Fruit fly (Drosophila melanogaster) whole organism, embryonic: ENCODE measurements around the gene CG17111.

Source experiments
- CG14710 ChIP-seq: fragments of 200-800 bp; sonication (Bioruptor generic); optimal IDR thresholded peaks from 3 replicates; lab custom pipeline; 2019; ENCODE audit warnings: missing biosample characterization, mild to moderate bottlenecking, missing genetic modification characterization, moderate library complexity
- CG1529 ChIP-seq: fragments of 200-800 bp; sonication (Bioruptor generic); optimal IDR thresholded peaks from 3 replicates; lab custom pipeline; 2018; ENCODE audit warnings: missing biosample characterization, missing genetic modification characterization
- CG16779 ChIP-seq: fragments of 200-800 bp; sonication (Bioruptor generic); IDR thresholded peaks from 2 replicates; pipeline ENCODE4 v1.3.6; 2022; ENCODE audit warnings: missing biosample characterization, missing genetic modification characterization
- CG17361 ChIP-seq: fragments of 200-800 bp; sonication (Bioruptor generic); IDR thresholded peaks from 3 replicates; pipeline ENCODE4 v1.3.6; 2022; ENCODE audit warnings: missing biosample characterization, missing genetic modification characterization
- CG17802 ChIP-seq: fragments of 200-800 bp; sonication (Bioruptor generic); optimal IDR thresholded peaks from 2 replicates; lab custom pipeline; 2018; ENCODE audit warnings: missing biosample characterization, mild to moderate bottlenecking, missing genetic modification characterization, moderate library complexity
- CG18262 ChIP-seq: fragments of 200-800 bp; optimal IDR thresholded peaks from 3 replicates; lab custom pipeline; 2019; ENCODE audit warnings: missing biosample characterization, mild to moderate bottlenecking, missing genetic modification characterization, moderate library complexity
- CG18476 ChIP-seq: fragments of 200-800 bp; sonication (Bioruptor generic); optimal IDR thresholded peaks from 2 replicates; lab custom pipeline; 2016; ENCODE audit warnings: missing biosample characterization, mild to moderate bottlenecking, missing genetic modification characterization
- CG2712 ChIP-seq: fragments of 200-800 bp; optimal IDR thresholded peaks from 3 replicates; lab custom pipeline; 2019; ENCODE audit warnings: missing biosample characterization, mild to moderate bottlenecking, missing genetic modification characterization, moderate library complexity
- CG3163 ChIP-seq: fragments of 200-800 bp; sonication (Bioruptor generic); optimal IDR thresholded peaks from 3 replicates; lab custom pipeline; 2016; ENCODE audit warnings: missing biosample characterization, missing genetic modification characterization
- CG3847 ChIP-seq: fragments of 200-800 bp; sonication (Bioruptor generic); IDR thresholded peaks from 2 replicates; pipeline ENCODE4 v1.3.6; 2022; ENCODE audit warnings: missing biosample characterization, missing genetic modification characterization
- CG43689 ChIP-seq: fragments of 200-800 bp; sonication (Bioruptor generic); IDR thresholded peaks from 2 replicates; pipeline ENCODE4 v1.3.6; 2022; ENCODE audit warnings: missing biosample characterization, missing genetic modification characterization
- CG5245 ChIP-seq: fragments of 200-800 bp; sonication (Bioruptor generic); optimal IDR thresholded peaks from 3 replicates; lab custom pipeline; 2016; ENCODE audit warnings: missing biosample characterization, missing genetic modification characterization
- CG5953 ChIP-seq: fragments of 200-800 bp; sonication (Bioruptor generic); IDR thresholded peaks from 2 replicates; pipeline ENCODE4 v1.3.6; 2022; ENCODE audit warnings: missing biosample characterization, missing genetic modification characterization
- CG6813 ChIP-seq: fragments of 200-800 bp; sonication (Bioruptor generic); optimal IDR thresholded peaks from 2 replicates; lab custom pipeline; 2017; ENCODE audit warnings: missing biosample characterization, missing genetic modification characterization, mild to moderate bottlenecking, moderate library complexity, missing genetic modification reagents
- CG7357 ChIP-seq: fragments of 200-800 bp; sonication (Bioruptor generic); IDR thresholded peaks from 3 replicates; pipeline ENCODE4 v1.3.6; 2022; ENCODE audit warnings: missing biosample characterization, missing genetic modification characterization
- CG7556 ChIP-seq: fragments of 200-800 bp; sonication (Bioruptor generic); optimal IDR thresholded peaks from 2 replicates; lab custom pipeline; 2017; ENCODE audit warnings: missing biosample characterization, mild to moderate bottlenecking, missing genetic modification characterization
- CG7745 ChIP-seq: fragments of 200-800 bp; sonication (Bioruptor generic); optimal IDR thresholded peaks from 2 replicates; lab custom pipeline; 2018; ENCODE audit warnings: missing biosample characterization, mild to moderate bottlenecking, missing genetic modification characterization, moderate library complexity
- CoRest ChIP-seq: fragments of 200-800 bp; sonication (Bioruptor generic); optimal IDR thresholded peaks from 3 replicates; lab custom pipeline; 2018; ENCODE audit warnings: missing biosample characterization, mild to moderate bottlenecking, missing genetic modification characterization, moderate library complexity
- D19A ChIP-seq: fragments of 200-800 bp; optimal IDR thresholded peaks from 3 replicates; lab custom pipeline; 2019; ENCODE audit warnings: missing biosample characterization, mild to moderate bottlenecking, missing genetic modification characterization, moderate library complexity
- Dad ChIP-seq: fragments of 200-800 bp; sonication (Bioruptor generic); optimal IDR thresholded peaks from 3 replicates; lab custom pipeline; 2016; ENCODE audit warnings: missing biosample characterization, missing genetic modification characterization
- Dref ChIP-seq: fragments of 200-800 bp; sonication (Bioruptor generic); IDR thresholded peaks from 2 replicates; pipeline ENCODE4 v1.3.6; 2022; ENCODE audit warnings: missing biosample characterization, missing genetic modification characterization
- Ets65A ChIP-seq: fragments of 200-800 bp; sonication (Bioruptor generic); peaks from one replicate; lab custom pipeline; 2016; ENCODE audit warnings: missing biosample characterization, missing genetic modification characterization
- GATAe ChIP-seq: fragments of 200-800 bp; sonication (Bioruptor generic); conservative IDR thresholded peaks from 2 replicates; pipeline ENCODE4 v1.3.6; 2022; ENCODE audit warnings: missing biosample characterization, missing genetic modification characterization
- HLH4C ChIP-seq: fragments of 200-800 bp; sonication (Bioruptor generic); IDR thresholded peaks from 3 replicates; pipeline ENCODE4 v1.3.6; 2022; ENCODE audit warnings: missing biosample characterization, missing genetic modification characterization; ENCODE audit not compliant: partially characterized antibody
- Lim3 ChIP-seq: fragments of 200-800 bp; sonication (Bioruptor generic); IDR thresholded peaks from 2 replicates; pipeline ENCODE4 v1.3.6; 2022; ENCODE audit warnings: missing biosample characterization, missing genetic modification characterization
- Nf-YC ChIP-seq: fragments of 200-800 bp; optimal IDR thresholded peaks from 3 replicates; lab custom pipeline; 2019; ENCODE audit warnings: missing biosample characterization, mild to moderate bottlenecking, missing genetic modification characterization, moderate library complexity
- az2 ChIP-seq: fragments of 200-800 bp; sonication (Bioruptor generic); optimal IDR thresholded peaks from 3 replicates; lab custom pipeline; 2016; ENCODE audit warnings: missing biosample characterization, missing genetic modification characterization
- cg ChIP-seq: fragments of 200-800 bp; sonication (Bioruptor generic); optimal IDR thresholded peaks from 3 replicates; lab custom pipeline; 2019; ENCODE audit warnings: missing biosample characterization, mild to moderate bottlenecking, missing genetic modification characterization, moderate library complexity
- chif ChIP-seq, 2 experiments: fragments of 200-800 bp; sonication (Bioruptor generic); optimal IDR thresholded peaks; 3 replicates each; lab custom pipeline; 2016; ENCODE audit warnings: missing biosample characterization in 2 of 2, missing genetic modification characterization in 2 of 2
- dmrt11E ChIP-seq: fragments of 200-800 bp; sonication (Bioruptor generic); optimal IDR thresholded peaks from 3 replicates; lab custom pipeline; 2018; ENCODE audit warnings: missing biosample characterization, mild to moderate bottlenecking, missing genetic modification characterization, moderate library complexity
- gcm2 ChIP-seq: fragments of 200-800 bp; sonication (Bioruptor generic); optimal IDR thresholded peaks from 2 replicates; lab custom pipeline; 2016; ENCODE audit warnings: missing biosample characterization, missing genetic modification characterization
- gem ChIP-seq: fragments of 200-800 bp; sonication (Bioruptor generic); optimal IDR thresholded peaks from 2 replicates; lab custom pipeline; 2019; ENCODE audit warnings: missing biosample characterization, mild to moderate bottlenecking, missing genetic modification characterization, moderate library complexity
- gro ChIP-seq: fragments of 200-800 bp; sonication (Bioruptor generic); optimal IDR thresholded peaks from 2 replicates; lab custom pipeline; 2016; ENCODE audit warnings: missing biosample characterization, missing genetic modification characterization
- kay ChIP-seq: fragments of 200-800 bp; sonication (Bioruptor generic); optimal IDR thresholded peaks from 2 replicates; lab custom pipeline; 2016; ENCODE audit warnings: missing biosample characterization, missing genetic modification characterization
- lmd ChIP-seq: fragments of 200-800 bp; sonication (Bioruptor generic); IDR thresholded peaks from 2 replicates; pipeline ENCODE4 v1.3.6; 2022; ENCODE audit warnings: missing biosample characterization, missing genetic modification characterization
- lola ChIP-seq, 3 experiments: fragments of >200 bp in 2 of 3; fragments of 200-800 bp in 1 of 3; sonication (Bioruptor generic) in 1 of 3; optimal IDR thresholded peaks; 2 replicates each; lab custom pipeline; 2017 to 2019; ENCODE audit warnings: missing biosample characterization in 3 of 3, missing genetic modification characterization in 3 of 3, mild to moderate bottlenecking in 1 of 3, moderate library complexity in 1 of 3
- nmo ChIP-seq: fragments of 200-800 bp; sonication (Bioruptor generic); optimal IDR thresholded peaks from 2 replicates; lab custom pipeline; 2018; ENCODE audit warnings: missing biosample characterization, mild to moderate bottlenecking, missing genetic modification characterization, moderate library complexity
- onecut ChIP-seq: fragments of 200-800 bp; sonication (Bioruptor generic); IDR thresholded peaks from 2 replicates; pipeline ENCODE4 v1.3.6; 2022; ENCODE audit warnings: missing biosample characterization, missing genetic modification characterization
- pros ChIP-seq: fragments of 200-800 bp; sonication (Bioruptor generic); optimal IDR thresholded peaks from 3 replicates; lab custom pipeline; 2019; ENCODE audit warnings: missing biosample characterization, mild to moderate bottlenecking, missing genetic modification characterization, moderate library complexity
- run ChIP-seq: fragments of 200-800 bp; sonication (Bioruptor generic); optimal IDR thresholded peaks from 3 replicates; lab custom pipeline; 2018; ENCODE audit warnings: missing biosample characterization, mild to moderate bottlenecking, missing genetic modification characterization
- sens ChIP-seq: fragments of 200-800 bp; sonication (Bioruptor generic); peaks from one replicate; lab custom pipeline; 2016; ENCODE audit warnings: missing biosample characterization, missing genetic modification characterization
- seq ChIP-seq: fragments of 200-800 bp; sonication (Bioruptor generic); IDR thresholded peaks from 2 replicates; pipeline ENCODE4 v1.3.6; 2022; ENCODE audit warnings: missing biosample characterization, missing genetic modification characterization
- toy ChIP-seq: fragments of 200-800 bp; sonication (Bioruptor generic); IDR thresholded peaks from 2 replicates; pipeline ENCODE4 v1.3.6; 2022; ENCODE audit warnings: missing biosample characterization, missing genetic modification characterization
- twi ChIP-seq: fragments of 200-800 bp; optimal IDR thresholded peaks from 2 replicates; lab custom pipeline; 2019; ENCODE audit warnings: missing biosample characterization, mild to moderate bottlenecking, missing genetic modification characterization, moderate library complexity

Gene CG17111

dm6 chr3R:23042746-23043265, 24.3 kb downstream of the CG17111 start:
- TF ChIP-seq Nf-YC (tag; lab: Kevin White, UChicago) (no peak), az2 (GFP tag; lab: Kevin White, UChicago) (no peak), gcm2 (GFP tag; lab: Kevin White, UChicago) (no peak), CG5245 (no peak), Ets65A (GFP tag; lab: Kevin White, UChicago) (peak; percentile 1), Dad (GFP tag; lab: Kevin White, UChicago) (no peak), CG7745 (peak; percentile 85), twi (tag; lab: Kevin White, UChicago) (peak; percentile 97), chif (GFP tag; optimal IDR thresholded peaks at IDR 0.05; lab: Kevin White, UChicago) (no peak), cg (GFP tag; lab: Kevin White, UChicago) (peak; percentile 56), CG14710 (tag; lab: Kevin White, UChicago) (no peak), run (tag; lab: Kevin White, UChicago) (no peak), CG17802 (tag; lab: Kevin White, UChicago) (no peak), lmd (GFP tag; lab: Robert Waterston, UW) (no peak), CG6813 (GFP tag; lab: Kevin White, UChicago) (no peak), CG3847 (GFP tag; lab: Robert Waterston, UW) (no peak), pros (GFP tag; lab: Kevin White, UChicago) (peak; percentile 45), toy (GFP tag; lab: Robert Waterston, UW) (no peak), gro (GFP tag; lab: Kevin White, UChicago) (no peak)

- TF ChIP-seq run (tag; lab: Kevin White, UChicago) (no peak), Lim3 (GFP tag; lab: Robert Waterston, UW) (no peak), CG1529 (GFP tag; lab: Kevin White, UChicago) (no peak), onecut (no peak), HLH4C (GFP tag; lab: Robert Waterston, UW) (no peak), CG3163 (GFP tag; lab: Kevin White, UChicago) (no peak), CG43689 (no peak), kay (GFP tag; lab: Kevin White, UChicago) (no peak), CG5953 (GFP tag; lab: Robert Waterston, UW) (no peak), CG16779 (no peak), Dref (GFP tag; lab: Robert Waterston, UW) (no peak), GATAe (GFP tag; lab: Robert Waterston, UW) (no peak)
- TF ChIP-seq, all 482 proteins: peak for 0
Measured at dm6 chr3R:23041941-23042340, 25.1 kb downstream of the CG17111 start, which contains the start of gene CG13838. Gene CG13838, plus strand, starts transcription at chr3R:23042241.

dm6 chr3R:23038062-23038461, 29.0 kb downstream of the CG17111 start:
- TF ChIP-seq twi (tag; lab: Kevin White, UChicago): peak; percentile 86
- TF ChIP-seq seq (GFP tag; lab: Robert Waterston, UW): no peak
- TF ChIP-seq sens: peak; percentile 64

- peak; percentile 28 for TF ChIP-seq gem
- peak; percentile 4 for TF ChIP-seq CoRest (tag; lab: Kevin White, UChicago)
- TF ChIP-seq D19A (tag; lab: Kevin White, UChicago): peak; percentile 86
- peak; percentile 15 for TF ChIP-seq nmo
- TF ChIP-seq CG7556: no peak
- peak; percentile 33 for TF ChIP-seq dmrt11E (tag; lab: Kevin White, UChicago)
- 0 out of 3 replicates have a peak, but pooled peaks have one; percentile 23 for TF ChIP-seq CG17361 (GFP tag; lab: Robert Waterston, UW)
- TF ChIP-seq CG18262 (tag; lab: Kevin White, UChicago): peak; percentile 42
- peak; percentile 9 for TF ChIP-seq CG2712 (tag; lab: Kevin White, UChicago)
- TF ChIP-seq CG18476 (GFP tag; lab: Kevin White, UChicago): no peak
- TF ChIP-seq lola (GFP tag; optimal IDR thresholded peaks at IDR 0.05; lab: Kevin White, UChicago): peak in 1 of 3 experiments; percentile 17
- no peak for TF ChIP-seq CG7357 (GFP tag; lab: Robert Waterston, UW)
Measured at dm6 chr3R:23036321-23036720, 30.7 kb downstream of the CG17111 start.
